Fruit fly (Drosophila melanogaster) S2 (cell line): ENCODE results near the gene rictor.
A peak's percentile ranks its signal among the peaks of the same experiment; 100 is the strongest.

Experiments used
- CG8478 ChIP-seq: fragments of >200 bp; optimal IDR thresholded peaks from 2 replicates; lab custom pipeline; 2018
- CTCF ChIP-seq, 2 experiments: fragments of >200 bp; optimal IDR thresholded peaks; 2 replicates each; lab custom pipeline; 2018

dm6 chrX:19208014-19208413, 53.0 kb downstream of the rictor start, which contains the start of gene Ulp1:
- TF ChIP-seq CTCF (optimal IDR thresholded peaks at IDR 0.05; lab: Kevin White, UChicago), result peak; percentile 58 to 67
- TF ChIP-seq CG8478 (lab: Kevin White, UChicago), result no peak
